Worm (Caenorhabditis elegans) whole organism, L4 larva: ENCODE results near the gene T06C10.3.

ENCODE experiments used
- F26F4.8 ChIP-seq: fragments of 200-800 bp; sonication (Bioruptor generic); conservative IDR thresholded peaks from 2 replicates; pipeline ENCODE4 v1.3.6; 2022; ENCODE audit warnings: missing genetic modification characterization, missing compliant biosample characterization
- F37D6.2 ChIP-seq: sonication (generic microtip); optimal IDR thresholded peaks from 2 replicates; lab custom pipeline; 2016; ENCODE audit warnings: mild to moderate bottlenecking, missing genetic modification characterization, missing compliant biosample characterization
- T20F7.1 ChIP-seq: fragments of 200-800 bp; sonication (Bioruptor generic); optimal IDR thresholded peaks from 2 replicates; lab custom pipeline; 2018; ENCODE audit warnings: mild to moderate bottlenecking, missing genetic modification characterization, missing compliant biosample characterization
- T26A8.4 ChIP-seq: fragments of 200-800 bp; sonication (Bioruptor generic); IDR thresholded peaks from 2 replicates; pipeline ENCODE4 v1.3.6; 2022; ENCODE audit warnings: missing genetic modification characterization, missing compliant biosample characterization
- Y48G9A.11 ChIP-seq: fragments of 200-800 bp; sonication (Bioruptor generic); IDR thresholded peaks from 2 replicates; pipeline ENCODE4 v1.3.6; 2022; ENCODE audit warnings: missing genetic modification reagents, missing genetic modification characterization, missing compliant biosample characterization
- ZK337.2 ChIP-seq: fragments of 200-800 bp; sonication (Bioruptor generic); IDR thresholded peaks from 2 replicates; pipeline ENCODE4 v1.3.6; 2022; ENCODE audit warnings: missing genetic modification reagents, missing genetic modification characterization, missing compliant biosample characterization
- ZK546.5 ChIP-seq, 2 experiments: sonication (generic microtip); optimal IDR thresholded peaks; 2 replicates each; lab custom pipeline; 2017; ENCODE audit warnings: missing biosample characterization in 2 of 2, missing genetic modification characterization in 2 of 2
- aha-1 ChIP-seq: fragments of 150-350 bp; peaks from one replicate; lab custom pipeline; 2014; ENCODE audit warnings: missing biosample characterization, missing genetic modification characterization
- attf-4 ChIP-seq: sonication (generic microtip); optimal IDR thresholded peaks from 3 replicates; lab custom pipeline; 2017; ENCODE audit warnings: missing biosample characterization, missing genetic modification characterization
- ceh-28 ChIP-seq: fragments of 150-350 bp; optimal IDR thresholded peaks from 2 replicates; lab custom pipeline; 2014; ENCODE audit warnings: missing biosample characterization, missing genetic modification reagents, missing genetic modification characterization
- ceh-44 ChIP-seq: fragments of 200-800 bp; sonication (Bioruptor generic); IDR thresholded peaks from 2 replicates; pipeline ENCODE4 v1.3.6; 2022; ENCODE audit warnings: missing genetic modification reagents, missing genetic modification characterization, missing compliant biosample characterization
- ceh-62 ChIP-seq: sonication (generic microtip); optimal IDR thresholded peaks from 2 replicates; lab custom pipeline; 2017; ENCODE audit warnings: missing biosample characterization, missing genetic modification characterization
- ceh-82 ChIP-seq: sonication (generic microtip); optimal IDR thresholded peaks from 2 replicates; lab custom pipeline; 2017; ENCODE audit warnings: missing biosample characterization, missing genetic modification characterization
- daf-12 ChIP-seq: fragments of 150-350 bp; optimal IDR thresholded peaks from 2 replicates; lab custom pipeline; 2014; ENCODE audit warnings: missing biosample characterization, missing genetic modification reagents, missing genetic modification characterization
- daf-16 ChIP-seq, 3 experiments: sonication (generic microtip); optimal IDR thresholded peaks; 2 replicates each; lab custom pipeline; 2016 to 2017; ENCODE audit warnings: missing genetic modification characterization in 3 of 3, missing genetic modification reagents in 3 of 3, mild to moderate bottlenecking in 2 of 3, missing compliant biosample characterization in 2 of 3, missing biosample characterization in 1 of 3, moderate library complexity in 1 of 3
- daf-19 ChIP-seq: fragments of 200-800 bp; sonication (Bioruptor generic); conservative IDR thresholded peaks from 2 replicates; pipeline ENCODE4 v1.3.6; 2022; ENCODE audit warnings: missing genetic modification characterization, missing compliant biosample characterization
- dmd-6 ChIP-seq: fragments of 200-800 bp; sonication (Bioruptor generic); IDR thresholded peaks from 2 replicates; pipeline ENCODE4 v1.3.6; 2022; ENCODE audit warnings: missing genetic modification reagents, missing genetic modification characterization, missing compliant biosample characterization
- duxl-1 ChIP-seq: sonication (generic microtip); optimal IDR thresholded peaks from 2 replicates; lab custom pipeline; 2016; ENCODE audit warnings: mild to moderate bottlenecking, missing genetic modification characterization, moderate library complexity, missing compliant biosample characterization; ENCODE audit not compliant: poor library complexity
- dve-1 ChIP-seq: sonication (generic microtip); optimal IDR thresholded peaks from 2 replicates; lab custom pipeline; 2017; ENCODE audit warnings: antibody characterized with exemption, mild to moderate bottlenecking, missing genetic modification characterization, missing compliant biosample characterization; ENCODE audit not compliant: insufficient read depth
- egl-43 ChIP-seq: fragments of 200-800 bp; sonication (Bioruptor generic); IDR thresholded peaks from 2 replicates; pipeline ENCODE4 v1.3.6; 2022; ENCODE audit warnings: missing genetic modification reagents, missing genetic modification characterization, missing compliant biosample characterization
- fkh-10 ChIP-seq: fragments of 150-350 bp; optimal IDR thresholded peaks from 2 replicates; lab custom pipeline; 2014; ENCODE audit warnings: missing biosample characterization, missing genetic modification reagents, missing genetic modification characterization
- hif-1 ChIP-seq, 2 experiments: sonication (generic microtip); optimal IDR thresholded peaks; 2 replicates each; lab custom pipeline; 2016 to 2017; ENCODE audit warnings: missing compliant biosample characterization in 2 of 2, missing genetic modification characterization in 2 of 2, missing genetic modification reagents in 2 of 2, missing genotype in 2 of 2, mild to moderate bottlenecking in 1 of 2
- hlh-11 ChIP-seq: fragments of 200-800 bp; sonication (Bioruptor generic); optimal IDR thresholded peaks from 2 replicates; lab custom pipeline; 2018; ENCODE audit warnings: mild to moderate bottlenecking, missing genetic modification characterization, missing compliant biosample characterization
- hlh-30 ChIP-seq: sonication (generic microtip); optimal IDR thresholded peaks from 2 replicates; lab custom pipeline; 2017; ENCODE audit warnings: antibody characterized with exemption, mild to moderate bottlenecking, missing genetic modification characterization, missing compliant biosample characterization; ENCODE audit not compliant: insufficient read depth
- jun-1 ChIP-seq: fragments of 150-350 bp; optimal IDR thresholded peaks from 2 replicates; lab custom pipeline; 2014; ENCODE audit warnings: missing biosample characterization, missing genetic modification reagents, missing genetic modification characterization
- lim-7 ChIP-seq: fragments of 200-800 bp; sonication (Bioruptor generic); IDR thresholded peaks from 2 replicates; pipeline ENCODE4 v1.3.6; 2022; ENCODE audit warnings: missing genetic modification characterization, missing compliant biosample characterization
- lin-15B ChIP-seq: fragments of 150-350 bp; sonication (generic microtip); optimal IDR thresholded peaks from 3 replicates; lab custom pipeline; 2014; ENCODE audit warnings: missing biosample characterization, missing genetic modification characterization
- lir-3 ChIP-seq: sonication (generic microtip); optimal IDR thresholded peaks from 2 replicates; lab custom pipeline; 2016; ENCODE audit warnings: mild to moderate bottlenecking, missing genetic modification characterization, missing compliant biosample characterization
- madf-9 ChIP-seq: fragments of 200-800 bp; sonication (Bioruptor generic); conservative IDR thresholded peaks from 2 replicates; pipeline ENCODE4 v1.3.6; 2022; ENCODE audit warnings: missing genetic modification reagents, missing genetic modification characterization, missing compliant biosample characterization
- mdl-1 ChIP-seq, 2 experiments: fragments of 150-350 bp in 1 of 2; sonication (generic microtip) in 1 of 2; optimal IDR thresholded peaks; 2 replicates each; lab custom pipeline; 2014 to 2017; ENCODE audit warnings: missing biosample characterization in 2 of 2, missing genetic modification characterization in 2 of 2
- mep-1 ChIP-seq: fragments of 150-350 bp; sonication (generic microtip); optimal IDR thresholded peaks from 3 replicates; lab custom pipeline; 2014; ENCODE audit warnings: missing biosample characterization, missing genetic modification characterization
- mes-2 ChIP-seq: sonication (generic microtip); optimal IDR thresholded peaks from 2 replicates; lab custom pipeline; 2016; ENCODE audit warnings: missing genotype, mild to moderate bottlenecking, missing genetic modification characterization, missing compliant biosample characterization; ENCODE audit not compliant: poor library complexity, severe bottlenecking
- nhr-28 ChIP-seq: fragments of 150-350 bp; optimal IDR thresholded peaks from 2 replicates; lab custom pipeline; 2014; ENCODE audit warnings: missing biosample characterization, missing genetic modification characterization
- php-3 ChIP-seq: fragments of 200-800 bp; sonication (Bioruptor generic); IDR thresholded peaks from 2 replicates; pipeline ENCODE4 v1.3.6; 2022; ENCODE audit warnings: missing genetic modification reagents, missing genetic modification characterization, missing compliant biosample characterization
- pqm-1 ChIP-seq: sonication (generic microtip); optimal IDR thresholded peaks from 2 replicates; lab custom pipeline; 2017; ENCODE audit warnings: missing biosample characterization, missing genetic modification characterization
- saeg-2 ChIP-seq: fragments of 200-800 bp; sonication (Bioruptor generic); IDR thresholded peaks from 2 replicates; pipeline ENCODE4 v1.3.6; 2022; ENCODE audit warnings: missing genetic modification reagents, missing genetic modification characterization, missing compliant biosample characterization
- snpc-4 ChIP-seq: fragments of 150-350 bp; optimal IDR thresholded peaks from 2 replicates; lab custom pipeline; 2014; ENCODE audit warnings: missing biosample characterization, missing genetic modification characterization
- spr-1 ChIP-seq: sonication (generic microtip); optimal IDR thresholded peaks from 2 replicates; lab custom pipeline; 2016; ENCODE audit warnings: mild to moderate bottlenecking, missing genetic modification characterization, missing compliant biosample characterization
- spr-3 ChIP-seq: fragments of 200-800 bp; sonication (Bioruptor generic); optimal IDR thresholded peaks from 2 replicates; lab custom pipeline; 2018; ENCODE audit warnings: mild to moderate bottlenecking, missing genetic modification characterization, missing compliant biosample characterization
- tag-97 ChIP-seq: fragments of 200-800 bp; sonication (Bioruptor generic); IDR thresholded peaks from 2 replicates; pipeline ENCODE4 v1.3.6; 2022; ENCODE audit warnings: missing genetic modification characterization, missing compliant biosample characterization
- unc-130 ChIP-seq: sonication (generic microtip); optimal IDR thresholded peaks from 2 replicates; lab custom pipeline; 2016; ENCODE audit warnings: missing genetic modification reagents, missing genetic modification characterization, missing compliant biosample characterization
- unc-62 ChIP-seq, 3 experiments: fragments of 150-350 bp in 1 of 3; sonication (generic microtip); optimal IDR thresholded peaks in 2 of 3; peaks in 1 of 3; 1 replicate in 1 of 3; 2 replicates in 2 of 3; lab custom pipeline; 2014 to 2017; ENCODE audit warnings: missing biosample characterization in 3 of 3, missing genetic modification characterization in 3 of 3, missing genetic modification reagents in 3 of 3, missing genotype in 1 of 3
- vab-7 ChIP-seq: fragments of 200-800 bp; sonication (Bioruptor generic); IDR thresholded peaks from 2 replicates; pipeline ENCODE4 v1.3.6; 2022; ENCODE audit warnings: missing genetic modification reagents, missing genetic modification characterization, missing compliant biosample characterization
- zag-1 ChIP-seq: fragments of 150-350 bp; optimal IDR thresholded peaks from 2 replicates; lab custom pipeline; 2014; ENCODE audit warnings: missing biosample characterization, missing genetic modification characterization
- zfp-2 ChIP-seq: sonication (generic microtip); optimal IDR thresholded peaks from 2 replicates; lab custom pipeline; 2016; ENCODE audit warnings: mild to moderate bottlenecking, missing genetic modification characterization, missing compliant biosample characterization
- zip-11 ChIP-seq: fragments of 200-800 bp; sonication (Bioruptor generic); IDR thresholded peaks from 2 replicates; pipeline ENCODE4 v1.3.6; 2022; ENCODE audit warnings: missing genetic modification characterization, missing compliant biosample characterization

Gene T06C10.3

ce11 chrIV:7898489-7898888 is 27.9 kb downstream of the T06C10.3 start:
- no peak for TF ChIP-seq daf-16 (GFP tag; optimal IDR thresholded peaks at IDR 0.05; lab: Kevin White, UChicago)
- TF ChIP-seq daf-16 (tag; optimal IDR thresholded peaks at IDR 0.05; lab: Kevin White, UChicago) = peak; percentile 73
- no peak for TF ChIP-seq unc-62 (GFP tag; optimal IDR thresholded peaks at IDR 0.05 in 1 of 2; lab: Kevin White, UChicago)
- TF ChIP-seq unc-62 (tag; optimal IDR thresholded peaks at IDR 0.05; lab: Kevin White, UChicago) = no peak
- 0 out of 2 replicates have a peak, but pooled peaks have one; percentile 9 for TF ChIP-seq php-3 (GFP tag; lab: Robert Waterston, UW)
- peak; percentile 65 for TF ChIP-seq pqm-1 (tag; lab: Kevin White, UChicago)
- peak; percentile 60 for TF ChIP-seq hlh-11
- peak; percentile 57 for TF ChIP-seq dve-1 (tag; lab: Kevin White, UChicago)
- peak; percentile 19 for TF ChIP-seq hlh-30 (tag; lab: Kevin White, UChicago)
- TF ChIP-seq daf-19 (GFP tag; lab: Robert Waterston, UW) = no peak
- TF ChIP-seq unc-130 (GFP tag; lab: Kevin White, UChicago) = no peak
- TF ChIP-seq T20F7.1 (GFP tag; lab: Kevin White, UChicago) = peak; percentile 28
- TF ChIP-seq nhr-28 (tag; lab: Kevin White, UChicago) = peak; percentile 61
- TF ChIP-seq dmd-6 (GFP tag; lab: Robert Waterston, UW) = peak; percentile 38; the same call in 1 of the 2 replicates
- no peak for TF ChIP-seq ZK546.5 (tag; optimal IDR thresholded peaks at IDR 0.05; lab: Kevin White, UChicago)

- TF ChIP-seq madf-9 (GFP tag; lab: Robert Waterston, UW) = no peak
- no peak for TF ChIP-seq daf-12
- no peak for TF ChIP-seq tag-97
- no peak for TF ChIP-seq ZK337.2
- TF ChIP-seq F37D6.2 (tag; lab: Kevin White, UChicago) = no peak
- peak; percentile 83 for TF ChIP-seq mep-1 (tag; lab: Kevin White, UChicago)
- no peak for TF ChIP-seq spr-3 (GFP tag; lab: Kevin White, UChicago)
- no peak for TF ChIP-seq snpc-4 (tag; lab: Kevin White, UChicago)
- TF ChIP-seq lim-7 = no peak
- no peak for TF ChIP-seq jun-1 (tag; lab: Kevin White, UChicago)
- TF ChIP-seq spr-1 (tag; lab: Kevin White, UChicago) = no peak
- TF ChIP-seq zag-1 (tag; lab: Kevin White, UChicago) = no peak
- peak in 1 of 2 experiments; percentile 27 for TF ChIP-seq hif-1 (tag; optimal IDR thresholded peaks at IDR 0.05; lab: Kevin White, UChicago)
- TF ChIP-seq dmd-6 (GFP tag; lab: Robert Waterston, UW) = peak; percentile 73
- TF ChIP-seq vab-7 (GFP tag; lab: Robert Waterston, UW) = no peak
- TF ChIP-seq attf-4 (tag; lab: Kevin White, UChicago) = no peak
- TF ChIP-seq F26F4.8 (GFP tag; lab: Robert Waterston, UW) = no peak
- no peak for TF ChIP-seq saeg-2 (GFP tag; lab: Robert Waterston, UW)
- no peak for TF ChIP-seq duxl-1 (tag; lab: Kevin White, UChicago)
- peak; percentile 8 for TF ChIP-seq fkh-10 (GFP tag; lab: Kevin White, UChicago)
- TF ChIP-seq mdl-1 (tag; optimal IDR thresholded peaks at IDR 0.05; lab: Kevin White, UChicago) = peak in 1 of 2 experiments; percentile 6
- TF ChIP-seq zfp-2 (tag; lab: Kevin White, UChicago) = no peak
- TF ChIP-seq ceh-44 (GFP tag; lab: Robert Waterston, UW) = no peak
- no peak for TF ChIP-seq egl-43 (GFP tag; lab: Robert Waterston, UW)
- no peak for TF ChIP-seq lin-15B (tag; lab: Kevin White, UChicago)
- no peak for TF ChIP-seq zip-11 (GFP tag; lab: Robert Waterston, UW)
- no peak for TF ChIP-seq ceh-28
- peak; percentile 79 for TF ChIP-seq hlh-30 (tag; lab: Kevin White, UChicago)
- TF ChIP-seq ZK546.5 (tag; optimal IDR thresholded peaks at IDR 0.05; lab: Kevin White, UChicago) = no peak
- no peak for TF ChIP-seq T26A8.4 (GFP tag; lab: Robert Waterston, UW)
- no peak for TF ChIP-seq aha-1 (tag; lab: Kevin White, UChicago)
- peak; percentile 96 for TF ChIP-seq dve-1 (tag; lab: Kevin White, UChicago)
- TF ChIP-seq Y48G9A.11 (GFP tag; lab: Robert Waterston, UW) = no peak
- no peak for TF ChIP-seq ceh-62
- TF ChIP-seq mes-2 (tag; lab: Kevin White, UChicago) = peak; percentile 80
- TF ChIP-seq lir-3 (tag; lab: Kevin White, UChicago) = no peak
- TF ChIP-seq ceh-82 (tag; lab: Kevin White, UChicago) = no peak
Observed at ce11 chrIV:7902221-7902904, 31.8 kb downstream of the T06C10.3 start, which contains the start of gene arp-11. arp-11 (minus strand) TSS chrIV:7902271.
